Worm (Caenorhabditis elegans) whole organism, L4 larva: ENCODE measurements around the gene D1086.19.
A peak's percentile ranks its signal among the peaks of the same experiment; 100 is the strongest.
"Not testable (repeated sequence)": the region's sequence is repeated elsewhere in the genome, so short reads cannot be mapped to it uniquely, and the experiment has no call there.

ENCODE experiments used
- F37D6.2 ChIP-seq: sonication (generic microtip); optimal IDR thresholded peaks from 2 replicates; lab custom pipeline; 2016; ENCODE audit warnings: mild to moderate bottlenecking, missing genetic modification characterization, missing compliant biosample characterization
- ZK546.5 ChIP-seq, 2 experiments: sonication (generic microtip); optimal IDR thresholded peaks; 2 replicates each; lab custom pipeline; 2017; ENCODE audit warnings: missing biosample characterization in 2 of 2, missing genetic modification characterization in 2 of 2
- ama-1 ChIP-seq: fragments of 150-350 bp; optimal IDR thresholded peaks from 2 replicates; lab custom pipeline; 2014; ENCODE audit warnings: inconsistent platforms, mixed read lengths
- ceh-82 ChIP-seq: sonication (generic microtip); optimal IDR thresholded peaks from 2 replicates; lab custom pipeline; 2017; ENCODE audit warnings: missing biosample characterization, missing genetic modification characterization
- dmd-6 ChIP-seq: fragments of 200-800 bp; sonication (Bioruptor generic); IDR thresholded peaks from 2 replicates; pipeline ENCODE4 v1.3.6; 2022; ENCODE audit warnings: missing genetic modification reagents, missing genetic modification characterization, missing compliant biosample characterization
- egl-27 ChIP-seq: sonication (generic microtip); optimal IDR thresholded peaks from 3 replicates; lab custom pipeline; 2017; ENCODE audit warnings: missing biosample characterization, missing genetic modification reagents, missing genetic modification characterization
- lin-15B ChIP-seq: fragments of 150-350 bp; sonication (generic microtip); optimal IDR thresholded peaks from 3 replicates; lab custom pipeline; 2014; ENCODE audit warnings: missing biosample characterization, missing genetic modification characterization
- lsy-2 ChIP-seq, 2 experiments: fragments of 150-350 bp in 1 of 2; sonication (generic microtip) in 1 of 2; optimal IDR thresholded peaks; 2 replicates each; lab custom pipeline; 2014 to 2017; ENCODE audit warnings: missing biosample characterization in 2 of 2, missing genetic modification characterization in 2 of 2
- saeg-2 ChIP-seq: fragments of 200-800 bp; sonication (Bioruptor generic); IDR thresholded peaks from 2 replicates; pipeline ENCODE4 v1.3.6; 2022; ENCODE audit warnings: missing genetic modification reagents, missing genetic modification characterization, missing compliant biosample characterization
- snpc-4 ChIP-seq: fragments of 150-350 bp; optimal IDR thresholded peaks from 2 replicates; lab custom pipeline; 2014; ENCODE audit warnings: missing biosample characterization, missing genetic modification characterization
- vab-7 ChIP-seq: fragments of 200-800 bp; sonication (Bioruptor generic); IDR thresholded peaks from 2 replicates; pipeline ENCODE4 v1.3.6; 2022; ENCODE audit warnings: missing genetic modification reagents, missing genetic modification characterization, missing compliant biosample characterization
- zag-1 ChIP-seq: fragments of 150-350 bp; optimal IDR thresholded peaks from 2 replicates; lab custom pipeline; 2014; ENCODE audit warnings: missing biosample characterization, missing genetic modification characterization
- ztf-11 ChIP-seq: fragments of 150-350 bp; optimal IDR thresholded peaks from 2 replicates; lab custom pipeline; 2014; ENCODE audit warnings: missing biosample characterization, missing genetic modification characterization

DNA sequence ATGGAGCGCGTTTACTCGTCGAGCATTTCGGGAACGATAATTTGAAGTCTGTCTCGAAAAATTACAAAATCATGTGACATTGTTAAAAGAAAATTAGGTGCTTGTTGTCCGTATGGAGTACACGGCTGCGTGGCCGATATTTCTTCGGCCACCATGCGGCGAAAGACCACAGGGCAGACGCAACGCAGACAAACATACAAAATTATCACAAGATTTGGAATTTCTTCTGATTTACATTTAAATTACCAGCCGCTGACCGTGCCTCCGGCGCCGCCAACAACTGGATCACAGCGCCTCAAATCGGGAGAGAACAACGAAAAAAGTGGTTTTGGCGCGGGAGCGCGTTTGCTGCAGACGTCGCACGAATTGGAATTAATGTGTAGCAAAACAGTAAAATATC is 33.1 kb upstream of the D1086.19 start:
- not testable (repeated sequence) for TF ChIP-seq zag-1 (tag; lab: Kevin White, UChicago); ztf-11 (tag; lab: Kevin White, UChicago); ceh-82 (tag; lab: Kevin White, UChicago); egl-27 (tag; lab: Kevin White, UChicago); ama-1; ZK546.5 (tag; optimal IDR thresholded peaks at IDR 0.05; lab: Kevin White, UChicago); snpc-4 (tag; lab: Kevin White, UChicago)
- peak; percentile 91 for TF ChIP-seq F37D6.2 (tag; lab: Kevin White, UChicago)
- peak; percentile 42 to 93 for TF ChIP-seq lsy-2 (tag; optimal IDR thresholded peaks at IDR 0.05; lab: Kevin White, UChicago)
- TF ChIP-seq lin-15B (tag; lab: Kevin White, UChicago) = peak; percentile 14
- peak; percentile 99 for TF ChIP-seq dmd-6 (GFP tag; lab: Robert Waterston, UW)
- peak; percentile 95 for TF ChIP-seq saeg-2 (GFP tag; lab: Robert Waterston, UW)
- TF ChIP-seq vab-7 (GFP tag; lab: Robert Waterston, UW) = peak; percentile 94
